Worm (Caenorhabditis elegans): Measurements from ENCODE around the gene gcy-19.

- TF ChIP-seq lin-15B (tag; optimal IDR thresholded peaks at IDR 0.05) (no peak), ama-1 (optimal IDR thresholded peaks at IDR 0.05) (no peak), aha-1 (tag; optimal IDR thresholded peaks at IDR 0.05) (no peak), dpl-1 (GFP tag; optimal IDR thresholded peaks at IDR 0.05) (no peak), mdl-1 (tag; optimal IDR thresholded peaks at IDR 0.05) (no peak), snpc-4 (tag; optimal IDR thresholded peaks at IDR 0.05) (no peak), zag-1 (tag; optimal IDR thresholded peaks at IDR 0.05) (no peak), nhr-12 (tag; optimal IDR thresholded peaks at IDR 0.05) (no peak), skn-1 (tag; optimal IDR thresholded peaks at IDR 0.05) (no peak), isw-1 (GFP tag; IDR thresholded peaks at IDR 0.05) (no peak), nhr-85 (tag) (no peak)
These were observed 36.5 kb downstream of the gcy-19 start, which contains the start of gene ZC239.13 for ce11 chrII:3222686-3223085.
